Worm (Caenorhabditis elegans) whole organism, early embryonic: ENCODE results near the gene Y39B6A.42.

Experiments
- B0310.2 ChIP-seq: sonication (generic microtip); optimal IDR thresholded peaks from 2 replicates; lab custom pipeline; 2016; ENCODE audit warnings: mild to moderate bottlenecking, missing genetic modification characterization, missing compliant biosample characterization
- F13C5.2 ChIP-seq: sonication (generic microtip); optimal IDR thresholded peaks from 2 replicates; lab custom pipeline; 2017; ENCODE audit warnings: mild to moderate bottlenecking, missing genetic modification characterization, inconsistent platforms, missing compliant biosample characterization
- aly-1 ChIP-seq: sonication (generic microtip); optimal IDR thresholded peaks from 2 replicates; lab custom pipeline; 2016; ENCODE audit warnings: missing genetic modification characterization, missing compliant biosample characterization
- ama-1 ChIP-seq: fragments of 150-350 bp; optimal IDR thresholded peaks from 2 replicates; lab custom pipeline; 2014
- ceh-13 ChIP-seq: fragments of 200-800 bp; sonication (Bioruptor generic); optimal IDR thresholded peaks from 2 replicates; lab custom pipeline; 2018; ENCODE audit warnings: mild to moderate bottlenecking, missing genetic modification characterization, missing compliant biosample characterization
- ceh-36 ChIP-seq: sonication (generic microtip); optimal IDR thresholded peaks from 2 replicates; lab custom pipeline; 2016; ENCODE audit warnings: missing genetic modification characterization, inconsistent platforms, missing compliant biosample characterization
- ets-7 ChIP-seq: sonication (generic microtip); optimal IDR thresholded peaks from 2 replicates; lab custom pipeline; 2016; ENCODE audit warnings: missing genotype, missing genetic modification characterization, missing compliant biosample characterization
- flt-1 ChIP-seq: fragments of 200-800 bp; sonication (Bioruptor generic); IDR thresholded peaks from 2 replicates; pipeline ENCODE4 v1.3.6; 2022; ENCODE audit warnings: missing genetic modification characterization, missing compliant biosample characterization
- hmbx-1 ChIP-seq: sonication (generic microtip); optimal IDR thresholded peaks from 2 replicates; lab custom pipeline; 2016; ENCODE audit warnings: mild to moderate bottlenecking, missing genetic modification characterization, missing compliant biosample characterization
- hmg-4 ChIP-seq: fragments of 200-800 bp; sonication (Bioruptor generic); optimal IDR thresholded peaks from 2 replicates; lab custom pipeline; 2018; ENCODE audit warnings: mild to moderate bottlenecking, missing genetic modification characterization, missing compliant biosample characterization
- hnd-1 ChIP-seq: sonication (generic microtip); optimal IDR thresholded peaks from 2 replicates; lab custom pipeline; 2016; ENCODE audit warnings: missing genetic modification characterization, missing compliant biosample characterization
- pes-1 ChIP-seq: fragments of 200-800 bp; sonication (Bioruptor generic); IDR thresholded peaks from 2 replicates; pipeline ENCODE4 v1.3.6; 2022; ENCODE audit warnings: missing genetic modification reagents, missing genetic modification characterization, missing compliant biosample characterization
- scrt-1 ChIP-seq: fragments of 200-800 bp; sonication (Bioruptor generic); IDR thresholded peaks from 2 replicates; pipeline ENCODE4 v1.3.6; 2022; ENCODE audit warnings: missing genetic modification characterization, missing compliant biosample characterization
- sea-1 ChIP-seq: fragments of 200-800 bp; sonication (Bioruptor generic); conservative IDR thresholded peaks from 2 replicates; pipeline ENCODE4 v1.3.6; 2022; ENCODE audit warnings: missing genetic modification characterization, missing compliant biosample characterization
- tbx-11 ChIP-seq: fragments of 200-800 bp; sonication (Bioruptor generic); IDR thresholded peaks from 2 replicates; pipeline ENCODE4 v1.3.6; 2022; ENCODE audit warnings: missing genetic modification characterization, missing compliant biosample characterization
- tbx-37 ChIP-seq: fragments of 200-800 bp; sonication (Bioruptor generic); conservative IDR thresholded peaks from 2 replicates; pipeline ENCODE4 v1.3.6; 2022; ENCODE audit warnings: missing genetic modification reagents, missing genetic modification characterization, missing compliant biosample characterization
- tra-4 ChIP-seq: sonication (generic microtip); optimal IDR thresholded peaks from 2 replicates; lab custom pipeline; 2017; ENCODE audit warnings: missing genetic modification characterization, missing compliant biosample characterization

The Y39B6A.42 gene

DNA sequence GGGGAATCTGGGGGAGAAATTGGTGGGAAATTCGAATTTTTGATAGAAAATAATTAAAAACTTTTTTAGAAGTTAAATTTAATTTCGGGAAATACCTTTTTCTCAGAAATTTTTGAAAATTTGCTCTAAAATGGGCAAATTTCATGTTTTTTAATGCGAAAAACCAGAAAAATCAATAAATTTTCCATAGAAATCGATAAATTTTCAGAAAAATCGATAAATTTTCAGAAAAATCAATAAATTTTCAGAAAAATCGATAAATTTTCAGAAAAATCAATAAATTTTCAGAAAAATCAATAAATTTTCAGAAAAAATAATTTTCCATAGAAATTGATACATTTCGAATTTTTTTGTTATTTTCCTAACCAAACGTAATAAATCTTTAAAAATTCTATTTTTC is 16.7 kb upstream of the Y39B6A.42 start:
- TF ChIP-seq tra-4 (tag; lab: Kevin White, UChicago): no peak
- TF ChIP-seq ama-1: no peak
- TF ChIP-seq ceh-13 (GFP tag; lab: Kevin White, UChicago): no peak
- no peak for TF ChIP-seq tbx-11 (GFP tag; lab: Robert Waterston, UW)
- TF ChIP-seq F13C5.2: no peak
- TF ChIP-seq hmg-4: no peak
- no peak for TF ChIP-seq ceh-36 (tag; lab: Kevin White, UChicago)
- TF ChIP-seq hmbx-1 (tag; lab: Kevin White, UChicago): no peak
- no peak for TF ChIP-seq flt-1 (GFP tag; lab: Robert Waterston, UW)
- no peak for TF ChIP-seq scrt-1 (GFP tag; lab: Robert Waterston, UW)
- no peak for TF ChIP-seq hnd-1 (tag; lab: Kevin White, UChicago)
- no peak for TF ChIP-seq ets-7
- no peak for TF ChIP-seq sea-1 (GFP tag; lab: Robert Waterston, UW)
- TF ChIP-seq pes-1 (GFP tag; lab: Robert Waterston, UW): no peak
- TF ChIP-seq aly-1: no peak
- TF ChIP-seq B0310.2: no peak
- no peak for TF ChIP-seq tbx-37 (GFP tag; lab: Robert Waterston, UW)

DNA sequence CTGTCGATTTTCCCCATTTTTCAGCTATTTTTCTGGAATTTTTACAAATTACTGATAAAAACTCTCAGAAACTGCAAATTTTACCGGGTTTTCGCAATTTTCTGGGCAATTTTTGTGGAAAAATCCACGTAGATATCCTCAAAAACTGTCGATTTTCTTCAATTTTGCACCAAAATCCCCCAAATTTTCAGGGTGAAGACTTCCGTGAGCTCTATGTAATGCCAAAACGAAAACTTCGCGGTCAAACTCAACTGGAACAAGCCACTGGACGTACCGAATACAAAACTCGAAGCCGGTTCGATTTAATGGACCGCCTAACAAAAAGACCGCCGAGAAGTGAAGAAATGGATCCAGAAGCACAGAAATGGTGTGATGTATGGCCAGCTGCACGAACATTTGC is 12.3 kb upstream of the Y39B6A.42 start:
- TF ChIP-seq aly-1 (no peak), pes-1 (GFP tag; lab: Robert Waterston, UW) (no peak), tbx-11 (GFP tag; lab: Robert Waterston, UW) (no peak), F13C5.2 (no peak), ets-7 (no peak), B0310.2 (no peak), tra-4 (tag; lab: Kevin White, UChicago) (no peak)

DNA sequence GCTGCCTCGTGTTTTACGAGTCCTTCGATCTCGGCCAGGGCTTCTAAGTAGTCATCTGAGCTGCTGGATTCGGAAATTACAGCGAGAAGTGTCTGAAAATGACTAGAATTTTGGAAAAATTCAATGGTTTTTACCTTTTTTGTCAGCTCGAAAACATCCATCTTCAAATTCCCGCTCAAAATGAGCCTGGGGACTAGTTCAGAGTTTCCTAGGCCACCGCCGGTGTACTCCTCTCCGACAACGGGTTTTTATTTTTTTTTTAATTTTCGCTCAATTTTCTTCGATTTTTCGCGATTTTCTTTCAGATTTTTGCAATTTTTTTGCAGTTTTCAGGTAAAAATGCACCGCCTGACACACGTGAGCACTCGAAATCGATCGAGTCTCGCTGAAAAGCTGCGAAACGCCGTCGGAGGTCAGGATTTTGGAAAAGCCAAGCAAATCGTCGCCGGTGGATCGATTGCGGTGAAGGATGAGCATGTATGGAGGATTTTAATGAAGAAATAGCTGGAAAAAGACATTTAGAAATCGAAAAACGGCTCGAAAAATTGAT is 11.6 kb upstream of the Y39B6A.42 start, which contains the start of the genes mrps-35 and sws-1:
Gene mrps-35 (plus strand): TSS at position 327 of the 550 bp plus-strand sequence.
Gene sws-1 (minus strand): TSS at position 500 of the 550 bp plus-strand sequence.
- TF ChIP-seq ama-1 (no peak), tbx-11 (GFP tag; lab: Robert Waterston, UW) (no peak), hmbx-1 (tag; lab: Kevin White, UChicago) (no peak), hmg-4 (no peak), pes-1 (GFP tag; lab: Robert Waterston, UW) (peak; percentile 70), ceh-36 (tag; lab: Kevin White, UChicago) (no peak), B0310.2 (no peak), tra-4 (tag; lab: Kevin White, UChicago) (no peak), aly-1 (no peak), hnd-1 (tag; lab: Kevin White, UChicago) (no peak), tbx-37 (GFP tag; lab: Robert Waterston, UW) (peak; percentile 87), scrt-1 (GFP tag; lab: Robert Waterston, UW) (no peak), ets-7 (peak; percentile 8), flt-1 (GFP tag; lab: Robert Waterston, UW) (no peak), F13C5.2 (no peak), sea-1 (GFP tag; lab: Robert Waterston, UW) (0 out of 2 replicates have a peak, but pooled peaks have one; percentile 26), ceh-13 (GFP tag; lab: Kevin White, UChicago) (no peak)

DNA sequence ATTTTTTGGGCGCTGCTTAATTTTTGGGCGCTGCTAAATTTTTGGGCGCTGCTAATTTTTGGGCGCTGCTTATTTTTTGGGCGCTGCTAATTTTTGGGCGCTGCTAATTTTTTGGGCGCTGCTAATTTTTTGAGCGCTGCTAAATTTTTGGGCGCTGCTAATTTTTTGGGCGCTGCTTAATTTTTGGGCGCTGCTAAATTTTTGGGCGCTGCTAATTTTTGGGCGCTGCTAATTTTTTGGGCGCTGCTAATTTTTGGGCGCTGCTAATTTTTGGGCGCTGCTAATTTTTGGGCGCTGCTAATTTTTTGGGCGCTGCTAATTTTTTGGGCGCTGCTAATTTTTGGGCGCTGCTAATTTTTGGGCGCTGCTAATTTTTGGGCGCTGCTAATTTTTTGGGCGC is 10.7 kb upstream of the Y39B6A.42 start:
- peak; percentile 60 for TF ChIP-seq pes-1 (GFP tag; lab: Robert Waterston, UW)
- TF ChIP-seq tbx-37 (GFP tag; lab: Robert Waterston, UW): 0 out of 2 replicates have a peak, but pooled peaks have one; percentile 16

DNA sequence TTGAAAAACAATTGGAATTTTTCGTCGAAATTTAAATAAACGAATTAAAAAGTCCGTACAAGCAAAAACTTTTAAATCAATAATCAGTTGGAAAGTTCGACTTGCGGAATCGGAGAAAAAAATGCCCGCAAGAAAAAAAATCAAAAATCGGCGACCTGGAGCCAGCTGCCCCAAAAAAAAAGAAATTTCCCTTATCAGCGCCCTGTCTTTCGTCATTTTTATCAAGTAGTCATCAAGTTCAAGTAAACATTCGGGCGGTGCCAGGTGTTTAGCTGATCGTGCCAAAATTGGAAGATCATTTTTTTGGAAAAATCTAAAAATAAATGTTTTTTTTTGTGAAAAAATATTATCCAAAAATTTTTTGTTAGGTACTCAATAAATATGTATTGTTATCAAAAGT is 8.9 kb upstream of the Y39B6A.42 start:
- TF ChIP-seq hnd-1 (tag; lab: Kevin White, UChicago): no peak
- TF ChIP-seq scrt-1 (GFP tag; lab: Robert Waterston, UW): no peak
- no peak for TF ChIP-seq ets-7
- no peak for TF ChIP-seq ceh-13 (GFP tag; lab: Kevin White, UChicago)
- TF ChIP-seq B0310.2: no peak
- no peak for TF ChIP-seq tra-4 (tag; lab: Kevin White, UChicago)
- TF ChIP-seq hmg-4: no peak
- TF ChIP-seq aly-1: no peak
- TF ChIP-seq ceh-36 (tag; lab: Kevin White, UChicago): no peak
- TF ChIP-seq F13C5.2: no peak
- TF ChIP-seq ama-1: no peak
- TF ChIP-seq hmbx-1 (tag; lab: Kevin White, UChicago): no peak
- no peak for TF ChIP-seq flt-1 (GFP tag; lab: Robert Waterston, UW)
- no peak for TF ChIP-seq tbx-37 (GFP tag; lab: Robert Waterston, UW)

DNA sequence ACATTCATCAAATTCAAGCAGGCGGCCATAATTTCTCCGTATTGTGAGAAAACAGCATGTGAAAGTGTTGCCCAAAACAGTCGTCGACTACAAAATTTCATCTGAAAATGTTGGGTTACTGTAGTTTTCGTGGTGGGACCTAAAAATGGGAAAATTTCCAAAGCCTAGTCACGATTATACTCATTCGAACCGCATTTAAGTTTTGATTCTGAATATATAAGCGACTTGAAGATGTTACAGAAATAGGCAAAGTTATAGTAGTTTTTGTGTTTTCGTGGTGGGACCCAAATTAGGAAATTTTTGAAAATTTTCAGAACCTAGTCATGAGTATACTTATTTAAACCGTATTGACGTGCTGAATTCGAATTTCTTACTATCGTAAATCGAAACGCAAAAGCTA is 8.4 kb upstream of the Y39B6A.42 start, which contains the start of gene Y39B6A.41:
Gene Y39B6A.41 (minus strand): TSS at position 101 of the 400 bp plus-strand sequence.
- no peak for TF ChIP-seq ets-7
- TF ChIP-seq hmg-4: no peak
- TF ChIP-seq ceh-13 (GFP tag; lab: Kevin White, UChicago): no peak
- no peak for TF ChIP-seq ceh-36 (tag; lab: Kevin White, UChicago)
- TF ChIP-seq hnd-1 (tag; lab: Kevin White, UChicago): no peak
- no peak for TF ChIP-seq tbx-11 (GFP tag; lab: Robert Waterston, UW)
- TF ChIP-seq B0310.2: no peak
- no peak for TF ChIP-seq tra-4 (tag; lab: Kevin White, UChicago)
- TF ChIP-seq flt-1 (GFP tag; lab: Robert Waterston, UW): no peak
- TF ChIP-seq F13C5.2: no peak
- no peak for TF ChIP-seq pes-1 (GFP tag; lab: Robert Waterston, UW)
- TF ChIP-seq tbx-37 (GFP tag; lab: Robert Waterston, UW): no peak
- TF ChIP-seq scrt-1 (GFP tag; lab: Robert Waterston, UW): no peak
- TF ChIP-seq ama-1: no peak
- no peak for TF ChIP-seq sea-1 (GFP tag; lab: Robert Waterston, UW)
- no peak for TF ChIP-seq hmbx-1 (tag; lab: Kevin White, UChicago)
- no peak for TF ChIP-seq aly-1

DNA sequence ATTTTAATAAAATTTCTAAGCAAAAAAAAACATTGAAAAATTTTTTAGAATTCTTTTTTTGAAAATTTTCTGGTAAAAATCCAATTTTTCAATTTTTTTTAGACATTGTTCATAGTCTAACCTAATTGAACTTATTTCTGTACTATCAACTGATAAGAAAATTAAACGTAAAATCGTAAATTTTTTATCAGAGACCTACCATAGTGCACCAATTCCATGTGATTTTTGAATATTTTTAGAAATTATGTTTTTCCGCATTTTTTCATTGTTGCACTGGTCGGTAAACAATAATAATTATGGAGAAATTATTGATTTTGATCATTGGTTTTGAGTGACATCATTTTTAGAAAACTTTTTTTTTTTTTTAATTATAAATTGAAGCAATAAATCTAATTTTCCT is 7.1 kb upstream of the Y39B6A.42 start:
- TF ChIP-seq flt-1 (GFP tag; lab: Robert Waterston, UW) (no peak), B0310.2 (no peak), sea-1 (GFP tag; lab: Robert Waterston, UW) (no peak), tra-4 (tag; lab: Kevin White, UChicago) (no peak), ets-7 (no peak)
